Fruit fly (Drosophila melanogaster) whole organism, wandering third instar larva: Measurements from ENCODE around the gene Pgant4.

ENCODE experiments used
- CG9705 ChIP-seq: fragments of 200-800 bp; sonication (Bioruptor generic); optimal IDR thresholded peaks from 2 replicates; lab custom pipeline; 2018; ENCODE audit warnings: missing biosample characterization, mild to moderate bottlenecking, missing genetic modification characterization
- foxo ChIP-seq, 2 experiments: fragments of 200-800 bp; sonication (Bioruptor generic); optimal IDR thresholded peaks; 2 replicates in 1 of 2; 3 replicates in 1 of 2; lab custom pipeline; 2016 to 2017; ENCODE audit warnings: missing biosample characterization in 2 of 2, missing genetic modification characterization in 2 of 2

DNA sequence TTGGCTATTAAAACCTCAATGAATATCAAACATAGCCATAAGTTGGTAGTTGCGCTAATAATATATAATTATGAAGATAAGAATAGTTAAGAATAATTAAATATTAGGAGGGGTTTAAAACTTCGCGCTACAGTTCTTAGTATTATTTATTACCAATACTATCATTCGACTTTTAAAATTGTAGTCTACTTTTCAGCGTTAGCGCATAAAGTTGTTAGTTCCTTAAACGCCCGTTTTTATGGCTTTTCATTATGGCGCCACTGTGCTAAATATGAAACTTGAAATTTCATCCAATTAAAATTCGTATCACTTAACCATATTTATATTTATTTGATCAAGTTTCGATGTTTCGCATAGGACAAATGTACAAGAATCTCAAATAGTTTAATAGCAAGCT lies 8.0 kb downstream of the Pgant4 start:
- TF ChIP-seq foxo (GFP tag; optimal IDR thresholded peaks at IDR 0.05; lab: Kevin White, UChicago) = no peak
- no peak for TF ChIP-seq CG9705 (GFP tag; lab: Kevin White, UChicago)
